Fruit fly (Drosophila melanogaster) whole organism, embryonic: ENCODE results near the gene CG32708.

Source experiments
- Awh ChIP-seq: fragments of 200-800 bp; sonication (Bioruptor generic); IDR thresholded peaks from 2 replicates; pipeline ENCODE4, ENCODE4 v1.3.6; 2022; ENCODE audit warnings: missing biosample characterization, missing genetic modification characterization
- CG10654 ChIP-seq: fragments of 200-800 bp; sonication (Bioruptor generic); optimal IDR thresholded peaks from 2 replicates; lab custom pipeline; 2016; ENCODE audit warnings: missing biosample characterization, missing genetic modification characterization
- CG10979 ChIP-seq: fragments of 200-800 bp; sonication (Bioruptor generic); optimal IDR thresholded peaks from 2 replicates; lab custom pipeline; 2018; ENCODE audit warnings: missing biosample characterization, mild to moderate bottlenecking, missing genetic modification characterization, moderate library complexity
- CG12219 ChIP-seq: fragments of 200-800 bp; sonication (Bioruptor generic); optimal IDR thresholded peaks from 3 replicates; lab custom pipeline; 2018; ENCODE audit warnings: missing biosample characterization, mild to moderate bottlenecking, missing genetic modification characterization
- CG12942 ChIP-seq: fragments of 200-800 bp; sonication (Bioruptor generic); optimal IDR thresholded peaks from 3 replicates; lab custom pipeline; 2016; ENCODE audit warnings: missing biosample characterization, missing genetic modification characterization
- CG15696 ChIP-seq: fragments of 200-800 bp; sonication (Bioruptor generic); optimal IDR thresholded peaks from 2 replicates; lab custom pipeline; 2019; ENCODE audit warnings: missing biosample characterization, mild to moderate bottlenecking, missing genetic modification characterization, moderate library complexity
- CG17359 ChIP-seq: fragments of 200-800 bp; sonication (Bioruptor generic); optimal IDR thresholded peaks from 3 replicates; lab custom pipeline; 2018; ENCODE audit warnings: missing biosample characterization, mild to moderate bottlenecking, missing genetic modification characterization, moderate library complexity
- CG17385 ChIP-seq: fragments of 200-800 bp; sonication (Bioruptor generic); optimal IDR thresholded peaks from 3 replicates; lab custom pipeline; 2018; ENCODE audit warnings: missing biosample characterization, mild to moderate bottlenecking, missing genetic modification characterization
- CG30431 ChIP-seq: fragments of 200-800 bp; sonication (Bioruptor generic); optimal IDR thresholded peaks from 2 replicates; lab custom pipeline; 2017; ENCODE audit warnings: missing biosample characterization, missing genetic modification characterization
- CG32772 ChIP-seq: fragments of 200-800 bp; sonication (Bioruptor generic); IDR thresholded peaks from 2 replicates; pipeline ENCODE4 v1.3.6; 2022; ENCODE audit warnings: missing biosample characterization, missing genetic modification characterization
- CG3995 ChIP-seq: fragments of 200-800 bp; sonication (Bioruptor generic); optimal IDR thresholded peaks from 3 replicates; lab custom pipeline; 2016; ENCODE audit warnings: missing biosample characterization, missing genetic modification characterization
- CG4282 ChIP-seq: fragments of 200-800 bp; sonication (Bioruptor generic); optimal IDR thresholded peaks from 2 replicates; lab custom pipeline; 2016; ENCODE audit warnings: missing biosample characterization, missing genetic modification characterization
- CG5245 ChIP-seq: fragments of 200-800 bp; sonication (Bioruptor generic); optimal IDR thresholded peaks from 3 replicates; lab custom pipeline; 2016; ENCODE audit warnings: missing biosample characterization, missing genetic modification characterization
- CG8281 ChIP-seq: fragments of 200-800 bp; sonication (Bioruptor generic); optimal IDR thresholded peaks from 2 replicates; lab custom pipeline; 2018; ENCODE audit warnings: missing biosample characterization, mild to moderate bottlenecking, missing genetic modification characterization, moderate library complexity
- CG8359 ChIP-seq: fragments of 200-800 bp; sonication (Bioruptor generic); optimal IDR thresholded peaks from 2 replicates; lab custom pipeline; 2017; ENCODE audit warnings: missing biosample characterization, mild to moderate bottlenecking, missing genetic modification characterization, borderline replicate concordance
- CG9609 ChIP-seq: fragments of 200-800 bp; sonication (Bioruptor generic); optimal IDR thresholded peaks from 3 replicates; lab custom pipeline; 2016; ENCODE audit warnings: missing biosample characterization, missing genetic modification characterization
- Chrac-16 ChIP-seq: fragments of 200-800 bp; sonication (Bioruptor generic); optimal IDR thresholded peaks from 3 replicates; lab custom pipeline; 2016; ENCODE audit warnings: missing biosample characterization, missing genetic modification characterization
- D19B ChIP-seq: fragments of 200-800 bp; sonication (Bioruptor generic); optimal IDR thresholded peaks from 2 replicates; lab custom pipeline; 2017; ENCODE audit warnings: missing biosample characterization, mild to moderate bottlenecking, missing genetic modification characterization
- Fer1 ChIP-seq: fragments of 200-800 bp; sonication (Bioruptor generic); optimal IDR thresholded peaks from 2 replicates; lab custom pipeline; 2017; ENCODE audit warnings: missing biosample characterization, mild to moderate bottlenecking, missing genetic modification characterization
- H2.0 ChIP-seq: fragments of 200-800 bp; sonication (Bioruptor generic); IDR thresholded peaks from 2 replicates; pipeline ENCODE4 v1.3.6; 2022; ENCODE audit warnings: missing biosample characterization, missing genetic modification characterization
- HLH3B ChIP-seq: fragments of 200-800 bp; sonication (Bioruptor generic); IDR thresholded peaks from 2 replicates; pipeline ENCODE4 v1.3.6; 2022; ENCODE audit warnings: missing biosample characterization, missing genetic modification characterization
- HLH4C ChIP-seq: fragments of 200-800 bp; sonication (Bioruptor generic); IDR thresholded peaks from 3 replicates; pipeline ENCODE4 v1.3.6; 2022; ENCODE audit warnings: missing biosample characterization, missing genetic modification characterization; ENCODE audit not compliant: partially characterized antibody
- HmgZ ChIP-seq: fragments of 200-800 bp; sonication (Bioruptor generic); optimal IDR thresholded peaks from 2 replicates; lab custom pipeline; 2018; ENCODE audit warnings: missing biosample characterization, mild to moderate bottlenecking, missing genetic modification characterization
- Hsf ChIP-seq: fragments of 200-800 bp; sonication (Bioruptor generic); optimal IDR thresholded peaks from 3 replicates; lab custom pipeline; 2016; ENCODE audit warnings: missing biosample characterization, missing genetic modification characterization
- NK7.1 ChIP-seq: fragments of 200-800 bp; sonication (Bioruptor generic); optimal IDR thresholded peaks from 3 replicates; lab custom pipeline; 2016; ENCODE audit warnings: missing biosample characterization, missing genetic modification characterization
- Nf-YC ChIP-seq: fragments of 200-800 bp; optimal IDR thresholded peaks from 3 replicates; lab custom pipeline; 2019; ENCODE audit warnings: missing biosample characterization, mild to moderate bottlenecking, missing genetic modification characterization, moderate library complexity
- Oli ChIP-seq: fragments of 200-800 bp; sonication (Bioruptor generic); optimal IDR thresholded peaks from 2 replicates; lab custom pipeline; 2018; ENCODE audit warnings: missing biosample characterization, mild to moderate bottlenecking, missing genetic modification characterization, moderate library complexity
- Scr ChIP-seq: fragments of 200-800 bp; sonication (Bioruptor generic); IDR thresholded peaks from 2 replicates; pipeline ENCODE4 v1.3.6; 2022; ENCODE audit warnings: missing biosample characterization, missing genetic modification characterization; ENCODE audit not compliant: partially characterized antibody
- Sox100B ChIP-seq: fragments of 200-800 bp; sonication (Bioruptor generic); optimal IDR thresholded peaks from 3 replicates; lab custom pipeline; 2018; ENCODE audit warnings: missing biosample characterization, mild to moderate bottlenecking, missing genetic modification characterization
- Taf1 ChIP-seq: fragments of 200-800 bp; sonication (Bioruptor generic); IDR thresholded peaks from 2 replicates; pipeline ENCODE4 v1.3.6; 2022; ENCODE audit warnings: missing biosample characterization, missing genetic modification characterization
- Tbp ChIP-seq: fragments of >200 bp; optimal IDR thresholded peaks from 2 replicates; lab custom pipeline; 2018; ENCODE audit warnings: missing biosample characterization, missing genetic modification characterization
- Usf ChIP-seq: fragments of 200-800 bp; sonication (Bioruptor generic); optimal IDR thresholded peaks from 2 replicates; lab custom pipeline; 2017; ENCODE audit warnings: missing genotype, missing biosample characterization, missing genetic modification characterization
- YL-1 ChIP-seq: fragments of 200-800 bp; sonication (Bioruptor generic); optimal IDR thresholded peaks from 3 replicates; lab custom pipeline; 2017; ENCODE audit warnings: missing biosample characterization, mild to moderate bottlenecking, missing genetic modification characterization
- al ChIP-seq: fragments of 200-800 bp; sonication (Bioruptor generic); IDR thresholded peaks from 2 replicates; pipeline ENCODE4 v1.3.6; 2022; ENCODE audit warnings: missing biosample characterization, missing genetic modification characterization
- ara ChIP-seq: fragments of 200-800 bp; sonication (Bioruptor generic); IDR thresholded peaks from 2 replicates; pipeline ENCODE4 v1.3.6; 2022; ENCODE audit warnings: missing biosample characterization, missing genetic modification characterization
- az2 ChIP-seq: fragments of 200-800 bp; sonication (Bioruptor generic); optimal IDR thresholded peaks from 3 replicates; lab custom pipeline; 2016; ENCODE audit warnings: missing biosample characterization, missing genetic modification characterization
- emc ChIP-seq: fragments of 200-800 bp; sonication (Bioruptor generic); optimal IDR thresholded peaks from 2 replicates; lab custom pipeline; 2016; ENCODE audit warnings: missing biosample characterization, missing genetic modification characterization
- esg ChIP-seq: fragments of 200-800 bp; sonication (Bioruptor generic); conservative IDR thresholded peaks from 2 replicates; pipeline ENCODE4 v1.3.6; 2022; ENCODE audit warnings: missing biosample characterization, missing genetic modification characterization
- fd64A ChIP-seq: fragments of 200-800 bp; sonication (Bioruptor generic); optimal IDR thresholded peaks from 3 replicates; lab custom pipeline; 2018; ENCODE audit warnings: missing biosample characterization, mild to moderate bottlenecking, missing genetic modification characterization
- gfzf ChIP-seq: fragments of 200-800 bp; sonication (Bioruptor generic); optimal IDR thresholded peaks from 2 replicates; lab custom pipeline; 2016; ENCODE audit warnings: missing biosample characterization, mild to moderate bottlenecking, missing genetic modification characterization, moderate library complexity
- gro ChIP-seq: fragments of 200-800 bp; sonication (Bioruptor generic); optimal IDR thresholded peaks from 2 replicates; lab custom pipeline; 2016; ENCODE audit warnings: missing biosample characterization, missing genetic modification characterization
- gsb ChIP-seq: fragments of 200-800 bp; sonication (Bioruptor generic); IDR thresholded peaks from 2 replicates; pipeline ENCODE4 v1.3.6; 2022; ENCODE audit warnings: missing biosample characterization, missing genetic modification characterization
- kni ChIP-seq: fragments of 200-800 bp; sonication (Bioruptor generic); optimal IDR thresholded peaks from 3 replicates; lab custom pipeline; 2017; ENCODE audit warnings: mild to moderate bottlenecking, missing biosample characterization, missing genetic modification reagents, missing genetic modification characterization
- lilli ChIP-seq: fragments of 200-800 bp; sonication (Bioruptor generic); optimal IDR thresholded peaks from 3 replicates; lab custom pipeline; 2016; ENCODE audit warnings: missing biosample characterization, missing genetic modification characterization
- nmo ChIP-seq: fragments of 200-800 bp; sonication (Bioruptor generic); optimal IDR thresholded peaks from 2 replicates; lab custom pipeline; 2018; ENCODE audit warnings: missing biosample characterization, mild to moderate bottlenecking, missing genetic modification characterization, moderate library complexity
- nom ChIP-seq: fragments of 200-800 bp; sonication (Bioruptor generic); optimal IDR thresholded peaks from 2 replicates; lab custom pipeline; 2017; ENCODE audit warnings: missing biosample characterization, missing genetic modification characterization, mild to moderate bottlenecking, moderate library complexity, missing genetic modification reagents
- peb ChIP-seq: fragments of 200-800 bp; sonication (Bioruptor generic); IDR thresholded peaks from 2 replicates; pipeline ENCODE4 v1.3.6; 2022; ENCODE audit warnings: missing biosample characterization, missing genetic modification characterization
- phol ChIP-seq: fragments of 200-800 bp; sonication (Bioruptor generic); optimal IDR thresholded peaks from 3 replicates; lab custom pipeline; 2018; ENCODE audit warnings: missing biosample characterization, mild to moderate bottlenecking, missing genetic modification characterization, moderate library complexity
- so ChIP-seq: fragments of 200-800 bp; sonication (Bioruptor generic); IDR thresholded peaks from 3 replicates; pipeline ENCODE4 v1.3.6; 2022; ENCODE audit warnings: missing biosample characterization, missing genetic modification characterization
- sob ChIP-seq: fragments of 200-800 bp; sonication (Bioruptor generic); IDR thresholded peaks from 2 replicates; pipeline ENCODE4 v1.3.6; 2022; ENCODE audit warnings: missing biosample characterization, missing genetic modification characterization
- unc-4 ChIP-seq: fragments of 200-800 bp; sonication (Bioruptor generic); IDR thresholded peaks from 2 replicates; pipeline ENCODE4 v1.3.6; 2022; ENCODE audit warnings: missing biosample characterization, missing genetic modification characterization; ENCODE audit not compliant: partially characterized antibody
- vvl ChIP-seq: fragments of 200-800 bp; sonication (Bioruptor generic); IDR thresholded peaks from 2 replicates; pipeline ENCODE4 v1.3.6; 2022; ENCODE audit warnings: missing biosample characterization, missing genetic modification characterization

CG32708 gene

dm6 chrX:9048385-9048750 lies 37.4 kb upstream of the CG32708 start (continued):
- TF ChIP-seq gsb (no peak), sob (GFP tag; lab: Robert Waterston, UW) (no peak), CG8281 (no peak), nmo (GFP tag; lab: Kevin White, UChicago) (no peak), Awh (GFP tag; lab: Robert Waterston, UW) (peak; percentile 48; the same call in 1 of the 2 replicates), Sox100B (no peak), Nf-YC (tag; lab: Kevin White, UChicago) (no peak), CG17359 (tag; lab: Kevin White, UChicago) (peak; percentile 25), HmgZ (tag; lab: Kevin White, UChicago) (no peak), nom (no peak), az2 (peak; percentile 17), gro (GFP tag; lab: Kevin White, UChicago) (no peak), CG9609 (no peak), D19B (GFP tag; lab: Kevin White, UChicago) (peak; percentile 70), peb (GFP tag; lab: Robert Waterston, UW) (no peak), lilli (no peak), CG5245 (GFP tag; lab: Kevin White, UChicago) (no peak), kni (GFP tag; lab: Kevin White, UChicago) (peak; percentile 75), Taf1 (GFP tag; lab: Robert Waterston, UW) (no peak), Oli (tag; lab: Kevin White, UChicago) (peak; percentile 43), CG32772 (GFP tag; lab: Robert Waterston, UW) (no peak), CG3995 (GFP tag; lab: Kevin White, UChicago) (no peak), emc (GFP tag; lab: Kevin White, UChicago) (no peak), unc-4 (GFP tag; lab: Robert Waterston, UW) (no peak), CG15696 (tag; lab: Kevin White, UChicago) (peak; percentile 22), HLH3B (no peak), al (GFP tag; lab: Robert Waterston, UW) (no peak), CG8359 (GFP tag; lab: Kevin White, UChicago) (peak; percentile 35), phol (tag; lab: Kevin White, UChicago) (peak; percentile 28), so (GFP tag; lab: Robert Waterston, UW) (no peak), CG30431 (GFP tag; lab: Kevin White, UChicago) (peak; percentile 20), CG4282 (GFP tag; lab: Kevin White, UChicago) (no peak), CG10979 (peak; percentile 14), Scr (GFP tag; lab: Robert Waterston, UW) (no peak), vvl (GFP tag; lab: Robert Waterston, UW) (no peak), YL-1 (GFP tag; lab: Kevin White, UChicago) (no peak), esg (no peak), Usf (no peak), Hsf (GFP tag; lab: Kevin White, UChicago) (peak; percentile 31), fd64A (GFP tag; lab: Kevin White, UChicago) (no peak), ara (GFP tag; lab: Robert Waterston, UW) (no peak), Tbp (GFP tag; lab: Kevin White, UChicago) (no peak), CG10654 (GFP tag; lab: Kevin White, UChicago) (no peak), HLH4C (GFP tag; lab: Robert Waterston, UW) (no peak), Chrac-16 (GFP tag; lab: Kevin White, UChicago) (no peak), CG17385 (GFP tag; lab: Kevin White, UChicago) (no peak), Fer1 (no peak), gfzf (no peak), H2.0 (GFP tag; lab: Robert Waterston, UW) (no peak), CG12219 (no peak), CG12942 (GFP tag; lab: Kevin White, UChicago) (no peak), NK7.1 (no peak)
